Fruit fly (Drosophila melanogaster) whole organism, embryonic: ENCODE results near the gene CG31495.
A peak's percentile ranks its signal among the peaks of the same experiment; 100 is the strongest.

Experiments used
- B-H2 ChIP-seq: fragments of 200-800 bp; sonication (Bioruptor generic); optimal IDR thresholded peaks from 2 replicates; lab custom pipeline; 2018; ENCODE audit warnings: missing biosample characterization, mild to moderate bottlenecking, missing genetic modification characterization
- BEAF-32 ChIP-seq: fragments of 200-800 bp; sonication (Bioruptor generic); optimal IDR thresholded peaks from 3 replicates; lab custom pipeline; 2017; ENCODE audit warnings: missing biosample characterization, missing genetic modification characterization, mild to moderate bottlenecking, moderate library complexity, missing genetic modification reagents
- Bteb2 ChIP-seq: fragments of 200-800 bp; sonication (Bioruptor generic); optimal IDR thresholded peaks from 2 replicates; lab custom pipeline; 2016; ENCODE audit warnings: missing biosample characterization, missing genetic modification characterization
- CG10543 ChIP-seq: fragments of 200-800 bp; sonication (Bioruptor generic); optimal IDR thresholded peaks from 3 replicates; lab custom pipeline; 2017; ENCODE audit warnings: missing biosample characterization, mild to moderate bottlenecking, missing genetic modification characterization, moderate library complexity
- CG10565 ChIP-seq: fragments of 200-800 bp; sonication (Bioruptor generic); optimal IDR thresholded peaks from 3 replicates; lab custom pipeline; 2016; ENCODE audit warnings: missing biosample characterization, mild to moderate bottlenecking, missing genetic modification characterization
- CG11085 ChIP-seq: fragments of 200-800 bp; sonication (Bioruptor generic); IDR thresholded peaks from 2 replicates; pipeline ENCODE4 v1.3.6; 2022; ENCODE audit warnings: missing biosample characterization, missing genetic modification characterization
- CG11398 ChIP-seq: fragments of 200-800 bp; sonication (Bioruptor generic); optimal IDR thresholded peaks from 2 replicates; lab custom pipeline; 2016; ENCODE audit warnings: missing biosample characterization, missing genetic modification characterization
- CG11504 ChIP-seq: fragments of 200-800 bp; sonication (Bioruptor generic); optimal IDR thresholded peaks from 3 replicates; lab custom pipeline; 2019; ENCODE audit warnings: missing biosample characterization, mild to moderate bottlenecking, missing genetic modification characterization, moderate library complexity
- CG11560 ChIP-seq: fragments of 200-800 bp; sonication (Bioruptor generic); IDR thresholded peaks from 3 replicates; pipeline ENCODE4 v1.3.6; 2022; ENCODE audit warnings: missing biosample characterization, missing genetic modification characterization
- CG12299 ChIP-seq: fragments of 200-800 bp; sonication (Bioruptor generic); optimal IDR thresholded peaks from 2 replicates; lab custom pipeline; 2018; ENCODE audit warnings: missing biosample characterization, mild to moderate bottlenecking, missing genetic modification characterization
- CG12744 ChIP-seq: fragments of 200-800 bp; sonication (Bioruptor generic); optimal IDR thresholded peaks from 2 replicates; lab custom pipeline; 2016; ENCODE audit warnings: missing biosample characterization, missing genetic modification characterization
- CG15479 ChIP-seq: fragments of 200-800 bp; sonication (Bioruptor generic); optimal IDR thresholded peaks from 3 replicates; lab custom pipeline; 2019; ENCODE audit warnings: missing biosample characterization, mild to moderate bottlenecking, missing genetic modification characterization, moderate library complexity
- CG15514 ChIP-seq: fragments of 200-800 bp; sonication (Bioruptor generic); optimal IDR thresholded peaks from 3 replicates; lab custom pipeline; 2017; ENCODE audit warnings: missing biosample characterization, missing genetic modification characterization, mild to moderate bottlenecking, moderate library complexity, missing genetic modification reagents
- CG1602 ChIP-seq: fragments of 200-800 bp; sonication (Bioruptor generic); optimal IDR thresholded peaks from 3 replicates; lab custom pipeline; 2016; ENCODE audit warnings: missing biosample characterization, missing genetic modification characterization
- CG17802 ChIP-seq: fragments of 200-800 bp; sonication (Bioruptor generic); optimal IDR thresholded peaks from 2 replicates; lab custom pipeline; 2018; ENCODE audit warnings: missing biosample characterization, mild to moderate bottlenecking, missing genetic modification characterization, moderate library complexity
- CG32767 ChIP-seq: fragments of 200-800 bp; sonication (Bioruptor generic); IDR thresholded peaks from 2 replicates; pipeline ENCODE4 v1.3.6; 2022; ENCODE audit warnings: missing biosample characterization, missing genetic modification characterization
- CG34224 ChIP-seq: fragments of 200-800 bp; sonication (Bioruptor generic); IDR thresholded peaks from 3 replicates; pipeline ENCODE4 v1.3.6; 2022; ENCODE audit warnings: missing biosample characterization, missing genetic modification characterization; ENCODE audit not compliant: partially characterized antibody
- CG4617 ChIP-seq: fragments of 200-800 bp; sonication (Bioruptor generic); optimal IDR thresholded peaks from 3 replicates; lab custom pipeline; 2016; ENCODE audit warnings: missing biosample characterization, missing genetic modification characterization, borderline replicate concordance
- CG4730 ChIP-seq: fragments of 200-800 bp; sonication (Bioruptor generic); IDR thresholded peaks from 2 replicates; pipeline ENCODE4 v1.3.6; 2022; ENCODE audit warnings: missing biosample characterization, missing genetic modification characterization
- CG8290 ChIP-seq, 3 experiments: fragments of 200-800 bp; sonication (Bioruptor generic); optimal IDR thresholded peaks; 2 replicates each; lab custom pipeline; 2016 to 2019; ENCODE audit warnings: missing biosample characterization in 3 of 3, missing genetic modification characterization in 3 of 3, mild to moderate bottlenecking in 2 of 3, moderate library complexity in 1 of 3
- CG8388 ChIP-seq: fragments of 200-800 bp; sonication (Bioruptor generic); optimal IDR thresholded peaks from 2 replicates; lab custom pipeline; 2019; ENCODE audit warnings: missing biosample characterization, mild to moderate bottlenecking, missing genetic modification characterization, moderate library complexity
- CG8478 ChIP-seq: fragments of >200 bp; optimal IDR thresholded peaks from 2 replicates; lab custom pipeline; 2018
- CG8944 ChIP-seq: fragments of 200-800 bp; sonication (Bioruptor generic); optimal IDR thresholded peaks from 3 replicates; lab custom pipeline; 2016; ENCODE audit warnings: missing biosample characterization, missing genetic modification characterization
- CTCF ChIP-seq: fragments of 200-800 bp; sonication (Bioruptor generic); optimal IDR thresholded peaks from 2 replicates; lab custom pipeline; 2017; ENCODE audit warnings: missing biosample characterization, mild to moderate bottlenecking, missing genetic modification characterization, moderate library complexity
- Camta ChIP-seq: fragments of 200-800 bp; sonication (Bioruptor generic); optimal IDR thresholded peaks from 2 replicates; lab custom pipeline; 2016; ENCODE audit warnings: missing biosample characterization, missing genetic modification characterization
- CrebB ChIP-seq: fragments of 200-800 bp; sonication (Bioruptor generic); optimal IDR thresholded peaks from 3 replicates; lab custom pipeline; 2018; ENCODE audit warnings: missing biosample characterization, mild to moderate bottlenecking, missing genetic modification characterization
- Doc3 ChIP-seq: fragments of 200-800 bp; sonication (Bioruptor generic); IDR thresholded peaks from 3 replicates; pipeline ENCODE4 v1.3.6; 2022; ENCODE audit warnings: missing biosample characterization, missing genetic modification characterization; ENCODE audit not compliant: partially characterized antibody
- Fer3 ChIP-seq: fragments of 200-800 bp; sonication (Bioruptor generic); optimal IDR thresholded peaks from 2 replicates; lab custom pipeline; 2018; ENCODE audit warnings: missing biosample characterization, mild to moderate bottlenecking, missing genetic modification characterization, moderate library complexity
- HmgD ChIP-seq: fragments of 200-800 bp; sonication (Bioruptor generic); optimal IDR thresholded peaks from 3 replicates; lab custom pipeline; 2016; ENCODE audit warnings: missing biosample characterization, missing genetic modification characterization
- Lhr ChIP-seq: fragments of 200-800 bp; sonication (Bioruptor generic); optimal IDR thresholded peaks from 3 replicates; lab custom pipeline; 2017; ENCODE audit warnings: mild to moderate bottlenecking, missing biosample characterization, missing genetic modification reagents, missing genetic modification characterization
- Med ChIP-seq: fragments of 200-800 bp; sonication (Bioruptor generic); peaks from one replicate; lab custom pipeline; 2016; ENCODE audit warnings: missing biosample characterization, missing genetic modification characterization, mild to moderate bottlenecking, inconsistent platforms, moderate library complexity
- Meics ChIP-seq: fragments of 200-800 bp; sonication (Bioruptor generic); optimal IDR thresholded peaks from 2 replicates; lab custom pipeline; 2017; ENCODE audit warnings: missing biosample characterization, mild to moderate bottlenecking, missing genetic modification characterization
- Opbp ChIP-seq: fragments of 200-800 bp; sonication (Bioruptor generic); IDR thresholded peaks from 3 replicates; pipeline ENCODE4 v1.3.6; 2022; ENCODE audit warnings: missing biosample characterization, missing genetic modification characterization; ENCODE audit not compliant: partially characterized antibody
- Sin3A ChIP-seq: fragments of >200 bp; optimal IDR thresholded peaks from 2 replicates; lab custom pipeline; 2018
- Sox100B ChIP-seq: fragments of 200-800 bp; sonication (Bioruptor generic); optimal IDR thresholded peaks from 3 replicates; lab custom pipeline; 2018; ENCODE audit warnings: missing biosample characterization, mild to moderate bottlenecking, missing genetic modification characterization
- abd-A ChIP-seq: fragments of 200-800 bp; sonication (Bioruptor generic); optimal IDR thresholded peaks from 3 replicates; lab custom pipeline; 2019; ENCODE audit warnings: missing biosample characterization, mild to moderate bottlenecking, missing genetic modification characterization, moderate library complexity
- amos ChIP-seq: fragments of 200-800 bp; sonication (Bioruptor generic); IDR thresholded peaks from 2 replicates; pipeline ENCODE4 v1.3.6; 2022; ENCODE audit warnings: missing biosample characterization, missing genetic modification characterization; ENCODE audit not compliant: partially characterized antibody
- dmrt11E ChIP-seq: fragments of 200-800 bp; sonication (Bioruptor generic); optimal IDR thresholded peaks from 3 replicates; lab custom pipeline; 2018; ENCODE audit warnings: missing biosample characterization, mild to moderate bottlenecking, missing genetic modification characterization, moderate library complexity
- ems ChIP-seq: fragments of 200-800 bp; sonication (Bioruptor generic); optimal IDR thresholded peaks from 3 replicates; lab custom pipeline; 2016; ENCODE audit warnings: missing biosample characterization, missing genetic modification characterization
- esg ChIP-seq: fragments of 200-800 bp; sonication (Bioruptor generic); conservative IDR thresholded peaks from 2 replicates; pipeline ENCODE4 v1.3.6; 2022; ENCODE audit warnings: missing biosample characterization, missing genetic modification characterization
- fu2 ChIP-seq: fragments of 200-800 bp; sonication (Bioruptor generic); optimal IDR thresholded peaks from 2 replicates; lab custom pipeline; 2016; ENCODE audit warnings: missing biosample characterization, missing genetic modification characterization
- gt ChIP-seq: fragments of 200-800 bp; sonication (Bioruptor generic); IDR thresholded peaks from 2 replicates; pipeline ENCODE4 v1.3.6; 2022; ENCODE audit warnings: missing biosample characterization, missing genetic modification characterization
- hbn ChIP-seq: fragments of 200-800 bp; sonication (Bioruptor generic); IDR thresholded peaks from 2 replicates; pipeline ENCODE4 v1.3.6; 2022; ENCODE audit warnings: missing biosample characterization, missing genetic modification characterization; ENCODE audit not compliant: partially characterized antibody
- kah ChIP-seq: fragments of 200-800 bp; sonication (Bioruptor generic); optimal IDR thresholded peaks from 2 replicates; lab custom pipeline; 2018; ENCODE audit warnings: missing biosample characterization, mild to moderate bottlenecking, missing genetic modification characterization
- kni ChIP-seq: fragments of 200-800 bp; sonication (Bioruptor generic); optimal IDR thresholded peaks from 3 replicates; lab custom pipeline; 2017; ENCODE audit warnings: mild to moderate bottlenecking, missing biosample characterization, missing genetic modification reagents, missing genetic modification characterization
- mirr ChIP-seq: fragments of 200-800 bp; sonication (Bioruptor generic); optimal IDR thresholded peaks from 3 replicates; lab custom pipeline; 2018; ENCODE audit warnings: missing biosample characterization, mild to moderate bottlenecking, missing genetic modification characterization
- seq ChIP-seq: fragments of 200-800 bp; sonication (Bioruptor generic); IDR thresholded peaks from 2 replicates; pipeline ENCODE4 v1.3.6; 2022; ENCODE audit warnings: missing biosample characterization, missing genetic modification characterization
- sqz ChIP-seq: fragments of 200-800 bp; sonication (Bioruptor generic); optimal IDR thresholded peaks from 3 replicates; lab custom pipeline; 2018; ENCODE audit warnings: missing biosample characterization, mild to moderate bottlenecking, missing genetic modification characterization
- wek ChIP-seq: fragments of 200-800 bp; sonication (Bioruptor generic); optimal IDR thresholded peaks from 3 replicates; lab custom pipeline; 2018; ENCODE audit warnings: missing biosample characterization, mild to moderate bottlenecking, missing genetic modification characterization, moderate library complexity
- wor ChIP-seq: fragments of 200-800 bp; sonication (Bioruptor generic); IDR thresholded peaks from 2 replicates; pipeline ENCODE4 v1.3.6; 2022; ENCODE audit warnings: missing biosample characterization, missing genetic modification characterization
- zen2 ChIP-seq: fragments of 200-800 bp; sonication (Bioruptor generic); IDR thresholded peaks from 3 replicates; pipeline ENCODE4 v1.3.6; 2022; ENCODE audit warnings: missing biosample characterization, missing genetic modification characterization; ENCODE audit not compliant: partially characterized antibody

Gene CG31495

DNA sequence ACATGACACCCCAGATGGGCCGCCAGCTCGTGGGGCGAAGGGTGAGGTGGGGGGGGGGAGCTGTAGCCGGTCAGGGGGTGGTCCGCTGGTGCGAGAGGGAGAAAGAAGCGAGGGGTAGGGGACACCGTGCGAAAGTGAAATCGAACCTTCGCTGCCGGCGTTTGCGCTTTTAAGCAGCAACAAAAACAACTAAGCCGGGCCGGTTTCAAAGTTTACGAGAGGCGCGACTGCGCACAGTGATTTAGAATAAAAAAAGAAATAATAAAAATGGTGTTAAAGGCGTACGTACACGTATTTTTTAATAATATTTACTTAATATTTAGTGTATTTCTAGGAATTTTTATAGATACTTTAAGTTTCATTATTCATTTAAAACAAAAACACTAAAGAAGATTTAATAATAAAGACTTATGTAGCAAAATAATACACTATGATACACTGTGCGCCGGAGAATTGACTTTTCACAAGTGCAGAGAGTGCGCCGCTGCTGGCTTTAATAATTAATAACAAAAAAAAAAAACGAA is 8.1 kb downstream of the CG31495 start (continued):
- no peak for TF ChIP-seq CG8290 (GFP tag; optimal IDR thresholded peaks at IDR 0.05; lab: Kevin White, UChicago)
- TF ChIP-seq CG8290 (tag; optimal IDR thresholded peaks at IDR 0.05; lab: Kevin White, UChicago) = no peak
- TF ChIP-seq CG32767 (GFP tag; lab: Robert Waterston, UW) = peak; percentile 57; the same call in 1 of the 2 replicates
- TF ChIP-seq wek (GFP tag; lab: Kevin White, UChicago) = no peak
- TF ChIP-seq sqz (GFP tag; lab: Kevin White, UChicago) = no peak
- TF ChIP-seq gt = no peak
- TF ChIP-seq zen2 (GFP tag; lab: Robert Waterston, UW) = no peak
- TF ChIP-seq CG10543 (GFP tag; lab: Kevin White, UChicago) = no peak
- no peak for TF ChIP-seq hbn
- TF ChIP-seq BEAF-32 (GFP tag; lab: Kevin White, UChicago) = no peak
- TF ChIP-seq Opbp (GFP tag; lab: Robert Waterston, UW) = no peak
- TF ChIP-seq kni (GFP tag; lab: Kevin White, UChicago) = no peak
- TF ChIP-seq kah (GFP tag; lab: Kevin White, UChicago) = no peak
- no peak for TF ChIP-seq CG11560 (tag; lab: Robert Waterston, UW)
- TF ChIP-seq CG11504 = peak; percentile 51
- TF ChIP-seq CG34224 (GFP tag; lab: Robert Waterston, UW) = no peak
- no peak; the same call in none of the 2 replicates for TF ChIP-seq esg
- TF ChIP-seq CG8944 = no peak
- TF ChIP-seq CG8388 (GFP tag; lab: Kevin White, UChicago) = peak; percentile 57
- no peak for TF ChIP-seq CG1602 (GFP tag; lab: Kevin White, UChicago)
- no peak for TF ChIP-seq Fer3
- peak; percentile 32 for TF ChIP-seq Sox100B (GFP tag; lab: Kevin White, UChicago)
- TF ChIP-seq dmrt11E (tag; lab: Kevin White, UChicago) = peak; percentile 18
- TF ChIP-seq fu2 (GFP tag; lab: Kevin White, UChicago) = no peak
- TF ChIP-seq B-H2 (GFP tag; lab: Kevin White, UChicago) = no peak
- no peak for TF ChIP-seq CG15479 (GFP tag; lab: Kevin White, UChicago)
- TF ChIP-seq CG11085 (GFP tag; lab: Robert Waterston, UW) = no peak
- TF ChIP-seq Sin3A = no peak
- no peak for TF ChIP-seq CG4730 (GFP tag; lab: Robert Waterston, UW)
- TF ChIP-seq Lhr (GFP tag; lab: Kevin White, UChicago) = no peak
- TF ChIP-seq CG12744 = no peak
- TF ChIP-seq CG11398 (GFP tag; lab: Kevin White, UChicago) = no peak
- TF ChIP-seq Med (GFP tag; lab: Kevin White, UChicago) = no peak
- peak; percentile 6 for TF ChIP-seq ems (GFP tag; lab: Kevin White, UChicago)
- no peak for TF ChIP-seq HmgD (GFP tag; lab: Kevin White, UChicago)
- no peak for TF ChIP-seq CTCF (GFP tag; lab: Kevin White, UChicago)
- TF ChIP-seq CG8478 (lab: Kevin White, UChicago) = no peak
- no peak for TF ChIP-seq CG10565 (GFP tag; lab: Kevin White, UChicago)
- TF ChIP-seq amos = no peak
- TF ChIP-seq Meics (GFP tag; lab: Kevin White, UChicago) = no peak
- no peak for TF ChIP-seq mirr (GFP tag; lab: Kevin White, UChicago)
- TF ChIP-seq seq (GFP tag; lab: Robert Waterston, UW) = peak; percentile 41; the same call in 1 of the 2 replicates
- TF ChIP-seq CG4617 (GFP tag; lab: Kevin White, UChicago) = no peak
- TF ChIP-seq CG12299 (tag; lab: Kevin White, UChicago) = no peak
- no peak for TF ChIP-seq Camta (GFP tag; lab: Kevin White, UChicago)
- no peak for TF ChIP-seq CG17802 (tag; lab: Kevin White, UChicago)
- no peak for TF ChIP-seq abd-A
- TF ChIP-seq CG15514 (GFP tag; lab: Kevin White, UChicago) = no peak
- TF ChIP-seq Bteb2 (GFP tag; lab: Kevin White, UChicago) = no peak
- no peak for TF ChIP-seq CrebB (tag; lab: Kevin White, UChicago)
- TF ChIP-seq Doc3 (GFP tag; lab: Robert Waterston, UW) = no peak
- TF ChIP-seq wor (GFP tag; lab: Robert Waterston, UW) = peak; percentile 67
